Fruit fly (Drosophila melanogaster): Measurements from ENCODE around the gene Cbs.

Cbs gene

DNA sequence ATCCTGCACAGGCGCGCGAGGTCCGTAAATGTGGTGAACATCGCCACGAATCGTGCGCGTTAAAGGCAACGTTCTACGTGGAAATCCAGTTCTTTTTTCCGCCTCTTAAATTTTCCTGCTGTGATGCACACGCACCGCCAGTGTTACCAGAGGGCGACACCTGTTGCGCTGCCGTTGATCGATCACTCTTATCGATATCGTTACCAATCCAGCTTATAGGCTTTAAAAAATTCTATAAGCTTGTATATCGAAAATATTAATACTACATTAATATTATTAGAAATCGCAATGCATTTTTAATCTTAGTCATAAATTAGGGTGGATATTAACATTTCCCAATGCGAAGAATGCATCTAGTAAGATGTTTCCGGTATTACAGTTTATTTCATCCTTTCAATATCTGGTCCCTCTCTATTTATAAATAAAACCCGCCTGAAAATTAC lies 13.1 kb upstream of the Cbs start, which contains the start of gene CG1529:
CG1529 (minus strand) TSS at position 132 of the 443 bp plus-strand sequence.
- TF ChIP-seq Rel (GFP tag; optimal IDR thresholded peaks at IDR 0.05), result no peak
- TF ChIP-seq Rel (tag; optimal IDR thresholded peaks at IDR 0.05), result peak; percentile 67
- TF ChIP-seq Jra (GFP tag; optimal IDR thresholded peaks at IDR 0.05), result no peak
- no peak for TF ChIP-seq pan (optimal IDR thresholded peaks at IDR 0.05)
- TF ChIP-seq CG9705 (GFP tag; optimal IDR thresholded peaks at IDR 0.05), result no peak

DNA sequence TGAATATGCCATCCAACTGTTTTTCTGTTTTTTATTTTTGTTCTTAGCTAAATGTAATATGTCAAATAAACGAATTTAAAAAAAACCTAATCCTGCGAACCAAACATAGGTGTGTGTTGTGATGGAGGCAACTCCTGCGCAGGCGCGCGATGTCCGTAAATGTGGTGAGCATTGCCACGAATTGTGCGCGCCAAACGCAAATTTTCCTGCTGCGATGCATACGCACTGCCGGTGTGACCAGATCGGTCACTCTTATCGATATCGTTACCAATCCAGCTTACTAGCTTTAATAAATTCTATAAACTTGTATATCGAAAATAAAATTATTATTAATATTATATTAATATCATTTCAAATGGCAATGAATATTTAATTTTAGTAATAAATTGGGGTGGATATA lies 10.3 kb upstream of the Cbs start:
- no peak for TF ChIP-seq OdsH (GFP tag; optimal IDR thresholded peaks at IDR 0.05)
- TF ChIP-seq sv (GFP tag; optimal IDR thresholded peaks at IDR 0.05), result no peak
- no peak for TF ChIP-seq h (GFP tag; optimal IDR thresholded peaks at IDR 0.05)
- no peak for TF ChIP-seq usp (GFP tag; optimal IDR thresholded peaks at IDR 0.05)

DNA sequence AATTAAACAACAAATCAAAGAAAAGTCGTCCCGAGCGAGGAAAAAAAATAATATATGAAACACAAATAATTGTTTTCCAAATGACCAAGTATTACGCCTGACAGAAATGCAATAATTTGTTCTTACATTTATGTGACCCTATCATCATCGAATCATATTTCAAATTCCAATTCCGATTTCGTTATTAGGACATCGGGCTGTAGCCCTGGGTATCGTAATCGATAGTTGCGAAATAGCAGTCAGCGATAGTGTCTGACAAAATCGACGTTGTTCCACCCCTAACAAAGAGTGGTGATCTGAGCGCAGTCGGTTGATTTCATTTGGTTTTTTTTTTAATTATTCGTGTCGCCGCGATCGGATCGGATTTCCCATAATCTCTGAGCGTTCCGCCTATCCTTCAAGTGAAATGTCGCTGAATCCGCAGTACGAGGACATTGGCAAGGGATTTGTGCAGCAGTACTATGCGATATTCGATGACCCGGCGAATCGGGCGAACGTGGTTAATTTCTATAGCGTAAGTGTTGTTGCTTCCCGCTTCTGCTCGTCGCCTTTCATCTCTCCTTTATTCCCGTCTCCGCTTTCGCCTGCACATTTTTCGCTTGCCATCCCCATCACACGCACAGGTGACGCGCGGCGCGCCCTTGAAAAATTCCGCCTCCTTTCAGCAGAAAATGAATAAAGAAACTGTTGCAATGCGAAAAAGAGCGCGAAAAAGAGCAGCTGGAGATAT lies 9.6 kb upstream of the Cbs start, which contains the start of gene Ntf-2:
Ntf-2 (plus strand) TSS at position 262 of the 730 bp plus-strand sequence.
- TF ChIP-seq sv (GFP tag; optimal IDR thresholded peaks at IDR 0.05) (peak; percentile 0), dl (GFP tag; optimal IDR thresholded peaks at IDR 0.05; ENCODE audit: insufficient read depth in 1 of 2, partially characterized antibody in 2 of 2) (no peak), ey (GFP tag; optimal IDR thresholded peaks at IDR 0.05) (no peak), Hr78 (GFP tag; optimal IDR thresholded peaks at IDR 0.05) (no peak), psq (GFP tag; optimal IDR thresholded peaks at IDR 0.05) (peak; percentile 84), tai (GFP tag; optimal IDR thresholded peaks at IDR 0.05) (no peak), jim (GFP tag; optimal IDR thresholded peaks at IDR 0.05) (no peak), Hr83 (GFP tag; optimal IDR thresholded peaks at IDR 0.05; ENCODE audit: poor library complexity, severe bottlenecking) (no peak), OdsH (GFP tag; optimal IDR thresholded peaks at IDR 0.05) (no peak), Dif (GFP tag; optimal IDR thresholded peaks at IDR 0.05; ENCODE audit: partially characterized antibody) (no peak), usp (GFP tag; optimal IDR thresholded peaks at IDR 0.05) (no peak), rgr (GFP tag; optimal IDR thresholded peaks at IDR 0.05) (peak; percentile 36), HLH106 (tag; optimal IDR thresholded peaks at IDR 0.05) (peak; percentile 11), Dfd (GFP tag; optimal IDR thresholded peaks at IDR 0.05) (no peak), Vsx2 (GFP tag; optimal IDR thresholded peaks at IDR 0.05; ENCODE audit: partially characterized antibody) (no peak), Sp1 (GFP tag; optimal IDR thresholded peaks at IDR 0.05) (no peak), lola (GFP tag; optimal IDR thresholded peaks at IDR 0.05) (no peak), Rel (GFP tag; optimal IDR thresholded peaks at IDR 0.05) (no peak), Rel (tag; optimal IDR thresholded peaks at IDR 0.05) (no peak), sage (GFP tag; optimal IDR thresholded peaks at IDR 0.05) (no peak), pan (optimal IDR thresholded peaks at IDR 0.05) (no peak), Jra (GFP tag; optimal IDR thresholded peaks at IDR 0.05) (no peak), dmrt93B (GFP tag; optimal IDR thresholded peaks at IDR 0.05) (no peak), CrebA (GFP tag; optimal IDR thresholded peaks at IDR 0.05; ENCODE audit: borderline replicate concordance) (no peak), woc (GFP tag; optimal IDR thresholded peaks at IDR 0.05) (no peak), GATAd (GFP tag; optimal IDR thresholded peaks at IDR 0.05) (no peak), Abd-B (GFP tag; optimal IDR thresholded peaks at IDR 0.05) (no peak), Hnf4 (GFP tag; optimal IDR thresholded peaks at IDR 0.05) (peak; percentile 51), Myc (optimal IDR thresholded peaks at IDR 0.05) (no peak), foxo (GFP tag; optimal IDR thresholded peaks at IDR 0.05) (peak in 1 of 2 experiments; percentile 21), br (GFP tag; optimal IDR thresholded peaks at IDR 0.05) (no peak), brk (GFP tag; optimal IDR thresholded peaks at IDR 0.05) (no peak), h (GFP tag; optimal IDR thresholded peaks at IDR 0.05) (no peak), CG9705 (GFP tag; optimal IDR thresholded peaks at IDR 0.05) (no peak), N (GFP tag; optimal IDR thresholded peaks at IDR 0.05) (no peak), dsf (GFP tag; optimal IDR thresholded peaks at IDR 0.05; ENCODE audit: borderline replicate concordance) (no peak), Mio (GFP tag; optimal IDR thresholded peaks at IDR 0.05) (no peak), fru (GFP tag; optimal IDR thresholded peaks at IDR 0.05) (no peak), CG32264 (GFP tag; optimal IDR thresholded peaks at IDR 0.05) (no peak)

All from whole organism, wandering third instar larva.